Worm (Caenorhabditis elegans): ENCODE measurements around the gene idpp-3.

idpp-3 gene

ce11 chrX:14961471-14961870 lies at the start of gene idpp-3:
TSS of gene idpp-3 (minus strand) at chrX:14961571.
- TF ChIP-seq ZK546.5 (tag; optimal IDR thresholded peaks at IDR 0.05) (no peak), ceh-82 (tag; optimal IDR thresholded peaks at IDR 0.05) (no peak), nhr-21 (tag; optimal IDR thresholded peaks at IDR 0.05) (no peak), gmeb-1 (tag; optimal IDR thresholded peaks at IDR 0.05) (no peak), nhr-25 (tag; optimal IDR thresholded peaks at IDR 0.05) (no peak), nhr-129 (tag; optimal IDR thresholded peaks at IDR 0.05) (no peak), Y55F3AM.14 (GFP tag; optimal IDR thresholded peaks at IDR 0.05) (no peak)

- TF ChIP-seq nhr-23 (tag; optimal IDR thresholded peaks at IDR 0.05) (no peak), unc-62 (GFP tag; optimal IDR thresholded peaks at IDR 0.05) (no peak), snpc-4 (tag; optimal IDR thresholded peaks at IDR 0.05) (peak; percentile 75), mbf-1 (tag; optimal IDR thresholded peaks at IDR 0.05) (no peak)
Observed at ce11 chrX:15010941-15011340, 49.6 kb upstream of the idpp-3 start.

ce11 chrX:15008697-15009096 lies 47.3 kb upstream of the idpp-3 start:
- TF ChIP-seq mdl-1 (tag; optimal IDR thresholded peaks at IDR 0.05) (no peak), ztf-4 (tag; optimal IDR thresholded peaks at IDR 0.05) (no peak), nhr-10 (tag; optimal IDR thresholded peaks at IDR 0.05) (no peak), nhr-21 (tag; optimal IDR thresholded peaks at IDR 0.05) (no peak)

ce11 chrX:15006847-15007358 lies 45.5 kb upstream of the idpp-3 start, which contains the start of gene ergi-2:
TSS of gene ergi-2 (minus strand) at chrX:15007308.
- TF ChIP-seq C34F6.9 (tag; optimal IDR thresholded peaks at IDR 0.05) (peak; percentile 32), lin-39 (tag; optimal IDR thresholded peaks at IDR 0.05) (no peak), unc-55 (GFP tag; optimal IDR thresholded peaks at IDR 0.05) (peak; percentile 35), ceh-82 (tag; optimal IDR thresholded peaks at IDR 0.05) (no peak), nhr-129 (tag; optimal IDR thresholded peaks at IDR 0.05) (peak; percentile 46), elt-3 (tag; optimal IDR thresholded peaks at IDR 0.05) (no peak), fos-1 (tag; optimal IDR thresholded peaks at IDR 0.05) (peak; percentile 23), sma-9 (GFP tag; optimal IDR thresholded peaks at IDR 0.05) (no peak), sma-9 (tag; optimal IDR thresholded peaks at IDR 0.05) (no peak), sma-3 (GFP tag; optimal IDR thresholded peaks at IDR 0.05) (no peak), Y55F3AM.14 (GFP tag; optimal IDR thresholded peaks at IDR 0.05) (no peak), elt-1 (tag; optimal IDR thresholded peaks at IDR 0.05) (no peak), crh-2 (tag; optimal IDR thresholded peaks at IDR 0.05) (peak; percentile 43)

ce11 chrX:15003891-15004550 lies 42.6 kb upstream of the idpp-3 start, which contains the start of gene slc-25A18.1:
TSS of gene slc-25A18.1 (minus strand) at chrX:15003941.
- TF ChIP-seq lin-39 (tag; optimal IDR thresholded peaks at IDR 0.05) (no peak), nhr-12 (tag; optimal IDR thresholded peaks at IDR 0.05) (no peak), elt-3 (tag; optimal IDR thresholded peaks at IDR 0.05) (no peak), C34F6.9 (tag; optimal IDR thresholded peaks at IDR 0.05) (no peak), snpc-4 (tag; optimal IDR thresholded peaks at IDR 0.05) (no peak), nhr-21 (tag; optimal IDR thresholded peaks at IDR 0.05) (no peak), nhr-6 (tag; optimal IDR thresholded peaks at IDR 0.05) (no peak), zag-1 (tag; optimal IDR thresholded peaks at IDR 0.05) (no peak), egl-27 (tag; optimal IDR thresholded peaks at IDR 0.05) (no peak), elt-1 (tag; optimal IDR thresholded peaks at IDR 0.05) (no peak), nhr-25 (tag; optimal IDR thresholded peaks at IDR 0.05) (no peak)

- TF ChIP-seq ztf-11 (tag; optimal IDR thresholded peaks at IDR 0.05) (no peak), nhr-237 (tag; optimal IDR thresholded peaks at IDR 0.05) (no peak), mbf-1 (tag; optimal IDR thresholded peaks at IDR 0.05) (no peak), nhr-21 (tag; optimal IDR thresholded peaks at IDR 0.05) (no peak), mdl-1 (tag; optimal IDR thresholded peaks at IDR 0.05) (no peak), nhr-77 (tag; optimal IDR thresholded peaks at IDR 0.05) (no peak), dmd-4 (tag; optimal IDR thresholded peaks at IDR 0.05) (no peak), ZK546.5 (tag; optimal IDR thresholded peaks at IDR 0.05) (no peak), nhr-12 (tag; optimal IDR thresholded peaks at IDR 0.05) (no peak), elt-3 (tag; optimal IDR thresholded peaks at IDR 0.05) (no peak), fos-1 (tag; optimal IDR thresholded peaks at IDR 0.05) (no peak)
Observed at ce11 chrX:14999101-14999500, 37.7 kb upstream of the idpp-3 start, which contains the start of gene cutl-3. TSS of gene cutl-3 (minus strand) at chrX:14999201.
